Worm (Caenorhabditis elegans): ENCODE data around the gene R07G3.8.

Gene R07G3.8

DNA sequence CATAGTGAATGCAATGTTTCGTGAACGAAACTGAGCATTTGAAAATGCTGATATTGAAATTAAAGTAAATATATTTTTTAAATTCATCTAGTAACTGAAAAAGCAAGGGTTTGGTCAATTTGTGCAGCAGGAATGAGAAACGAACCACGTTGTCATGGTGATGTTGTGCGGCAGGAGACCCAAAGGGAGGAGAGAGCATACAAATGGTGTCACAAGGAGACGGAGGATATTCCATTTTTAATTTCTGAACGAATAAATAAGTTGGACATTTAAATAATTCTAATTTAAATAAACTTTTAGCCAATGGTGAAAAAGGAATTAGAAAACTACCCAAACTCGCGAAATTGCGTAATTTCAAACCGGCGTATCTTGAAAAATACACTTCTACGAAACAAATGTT, 36.8 kb downstream of the R07G3.8 start, which contains the start of gene mks-3:
TSS of gene mks-3 (minus strand) at position 101 of the 400 bp plus-strand sequence.
- TF ChIP-seq let-526 (GFP tag; IDR thresholded peaks at IDR 0.05) (no peak), akir-1 (GFP tag; optimal IDR thresholded peaks at IDR 0.05) (no peak), F33H1.4 (GFP tag; IDR thresholded peaks at IDR 0.05) (no peak), lin-35 (GFP tag; optimal IDR thresholded peaks at IDR 0.05) (no peak)

ce11 chrII:7577412-7577811, 42.9 kb downstream of the R07G3.8 start, which contains the start of gene F35D2.6:
TSS of gene F35D2.6 (plus strand) at chrII:7577712.
- no peak for TF ChIP-seq C06A6.2 (GFP tag; conservative IDR thresholded peaks at IDR 0.05)
- TF ChIP-seq sea-2 (GFP tag; IDR thresholded peaks at IDR 0.05), result no peak
- no peak for TF ChIP-seq ztf-18 (tag; optimal IDR thresholded peaks at IDR 0.05)
- TF ChIP-seq ekl-4 (GFP tag; IDR thresholded peaks at IDR 0.05), result no peak
- TF ChIP-seq ztf-28 (GFP tag; IDR thresholded peaks at IDR 0.05), result no peak
- TF ChIP-seq snpc-4 (GFP tag; optimal IDR thresholded peaks at IDR 0.05), result no peak
- no peak for TF ChIP-seq snpc-4 (tag; optimal IDR thresholded peaks at IDR 0.05)
- no peak for TF ChIP-seq ets-4 (GFP tag; optimal IDR thresholded peaks at IDR 0.05)
- TF ChIP-seq lin-35 (GFP tag; optimal IDR thresholded peaks at IDR 0.05), result no peak
- no peak for TF ChIP-seq Y79H2A.3 (GFP tag; conservative IDR thresholded peaks at IDR 0.05)
- no peak for TF ChIP-seq ceh-40 (GFP tag; IDR thresholded peaks at IDR 0.05)
- no peak for TF ChIP-seq F37B4.10 (GFP tag; IDR thresholded peaks at IDR 0.05)
- no peak for TF ChIP-seq hmg-1.2 (GFP tag; IDR thresholded peaks at IDR 0.05)

ce11 chrII:7575614-7576013, 44.7 kb downstream of the R07G3.8 start, which contains the start of gene F35D2.1:
TSS of gene F35D2.1 (plus strand) at chrII:7575914.
- no peak for TF ChIP-seq lir-1 (GFP tag; conservative IDR thresholded peaks at IDR 0.05)
- no peak for TF ChIP-seq B0035.1 (tag; optimal IDR thresholded peaks at IDR 0.05)
- TF ChIP-seq let-526 (GFP tag; IDR thresholded peaks at IDR 0.05), result no peak
- TF ChIP-seq athp-1 (tag; optimal IDR thresholded peaks at IDR 0.05), result no peak
- no peak for TF ChIP-seq him-1 (tag; optimal IDR thresholded peaks at IDR 0.05)
- no peak for TF ChIP-seq F57C9.4 (tag; optimal IDR thresholded peaks at IDR 0.05)
- no peak for TF ChIP-seq somi-1 (GFP tag; optimal IDR thresholded peaks at IDR 0.05)
- no peak for TF ChIP-seq ztf-28 (GFP tag; IDR thresholded peaks at IDR 0.05)
- TF ChIP-seq Y53F4B.3 (GFP tag; IDR thresholded peaks at IDR 0.05), result no peak
- TF ChIP-seq B0019.2 (GFP tag; conservative IDR thresholded peaks at IDR 0.05), result no peak
- TF ChIP-seq rpc-1 (optimal IDR thresholded peaks at IDR 0.05), result no peak
- TF ChIP-seq rpc-1 (tag; optimal IDR thresholded peaks at IDR 0.05), result no peak
- TF ChIP-seq Y67H2A.10 (GFP tag; conservative IDR thresholded peaks at IDR 0.05), result no peak
- TF ChIP-seq lsy-27 (tag; optimal IDR thresholded peaks at IDR 0.05; ENCODE audit: borderline replicate concordance, insufficient read depth), result no peak
- TF ChIP-seq ceh-40 (GFP tag; IDR thresholded peaks at IDR 0.05), result no peak
- TF ChIP-seq F22D6.2 (tag; optimal IDR thresholded peaks at IDR 0.05), result no peak
- TF ChIP-seq nfya-1 (tag; optimal IDR thresholded peaks at IDR 0.05; ENCODE audit: borderline replicate concordance, insufficient read depth), result no peak

- no peak for TF ChIP-seq mel-28 (tag; optimal IDR thresholded peaks at IDR 0.05; ENCODE audit: borderline replicate concordance)
- no peak for TF ChIP-seq bed-2 (GFP tag; IDR thresholded peaks at IDR 0.05)
- no peak for TF ChIP-seq T26A5.8 (tag; optimal IDR thresholded peaks at IDR 0.05)
- TF ChIP-seq cebp-1 (GFP tag; IDR thresholded peaks at IDR 0.05), result no peak
- TF ChIP-seq cebp-1 (tag; optimal IDR thresholded peaks at IDR 0.05), result no peak
- TF ChIP-seq somi-1 (GFP tag; optimal IDR thresholded peaks at IDR 0.05), result no peak
- TF ChIP-seq ceh-91 (GFP tag; IDR thresholded peaks at IDR 0.05), result no peak
- no peak for TF ChIP-seq tbx-9 (tag; optimal IDR thresholded peaks at IDR 0.05; ENCODE audit: borderline replicate concordance)
- TF ChIP-seq chd-7 (tag; optimal IDR thresholded peaks at IDR 0.05), result no peak
- TF ChIP-seq sdz-38 (tag; optimal IDR thresholded peaks at IDR 0.05), result no peak
- no peak for TF ChIP-seq zim-3 (tag; optimal IDR thresholded peaks at IDR 0.05)
- no peak for TF ChIP-seq B0035.1 (tag; optimal IDR thresholded peaks at IDR 0.05)
- TF ChIP-seq egrh-3 (GFP tag; IDR thresholded peaks at IDR 0.05), result no peak
- no peak for TF ChIP-seq unc-130 (GFP tag; optimal IDR thresholded peaks at IDR 0.05)
- no peak for TF ChIP-seq lin-26 (GFP tag; IDR thresholded peaks at IDR 0.05)
Measured at ce11 chrII:7574143-7574542, 46.2 kb downstream of the R07G3.8 start, which contains the start of gene F35D2.2. TSS of gene F35D2.2 (plus strand) at chrII:7574443.

Data from whole organism, young adult.